Fruit fly (Drosophila melanogaster) whole organism, prepupa: ENCODE results near the gene dpp.

Source experiments
- CG10631 ChIP-seq: fragments of 200-800 bp; sonication (Bioruptor generic); optimal IDR thresholded peaks from 2 replicates; lab custom pipeline; 2016; ENCODE audit warnings: missing biosample characterization, missing genetic modification characterization
- CG11294 ChIP-seq: fragments of 200-800 bp; sonication (Bioruptor generic); IDR thresholded peaks from 2 replicates; pipeline ENCODE4 v1.3.6; 2022; ENCODE audit warnings: missing biosample characterization, missing genetic modification characterization
- CG11762 ChIP-seq: fragments of 200-800 bp; sonication (Bioruptor generic); optimal IDR thresholded peaks from 3 replicates; lab custom pipeline; 2016; ENCODE audit warnings: missing biosample characterization, missing genetic modification characterization; ENCODE audit not compliant: insufficient read depth
- CG15336 ChIP-seq: fragments of 200-800 bp; sonication (Bioruptor generic); IDR thresholded peaks from 2 replicates; pipeline ENCODE4 v1.3.6; 2022; ENCODE audit warnings: missing biosample characterization, missing genetic modification characterization
- CG16779 ChIP-seq: fragments of 200-800 bp; sonication (Bioruptor generic); optimal IDR thresholded peaks from 3 replicates; lab custom pipeline; 2017; ENCODE audit warnings: missing biosample characterization, mild to moderate bottlenecking, missing genetic modification characterization
- CG3032 ChIP-seq: fragments of 200-800 bp; optimal IDR thresholded peaks from 2 replicates; lab custom pipeline; 2019; ENCODE audit warnings: missing biosample characterization, mild to moderate bottlenecking, missing genetic modification characterization, moderate library complexity
- CG31627 ChIP-seq: fragments of 200-800 bp; sonication (Bioruptor generic); optimal IDR thresholded peaks from 3 replicates; lab custom pipeline; 2016; ENCODE audit warnings: missing biosample characterization, missing genetic modification characterization
- CG6163 ChIP-seq: fragments of 200-800 bp; sonication (Bioruptor generic); IDR thresholded peaks from 3 replicates; pipeline ENCODE4 v1.3.6; 2022; ENCODE audit warnings: missing biosample characterization, missing genetic modification characterization
- CG6276 ChIP-seq: fragments of 200-800 bp; sonication (Bioruptor generic); optimal IDR thresholded peaks from 2 replicates; lab custom pipeline; 2017; ENCODE audit warnings: missing biosample characterization, mild to moderate bottlenecking, missing genetic modification characterization
- CG7368 ChIP-seq: fragments of 200-800 bp; sonication (Bioruptor generic); optimal IDR thresholded peaks from 3 replicates; lab custom pipeline; 2016; ENCODE audit warnings: missing biosample characterization, missing genetic modification characterization
- CG8119 ChIP-seq: fragments of 200-800 bp; sonication (Bioruptor generic); IDR thresholded peaks from 3 replicates; pipeline ENCODE4 v1.3.6; 2022; ENCODE audit warnings: missing biosample characterization, missing genetic modification characterization
- Eip78C ChIP-seq: fragments of 200-800 bp; sonication (Bioruptor generic); peaks from one replicate; lab custom pipeline; 2016; ENCODE audit warnings: missing biosample characterization, missing genetic modification characterization
- Eip93F ChIP-seq: fragments of 200-800 bp; sonication (Bioruptor generic); optimal IDR thresholded peaks from 2 replicates; lab custom pipeline; 2016; ENCODE audit warnings: missing biosample characterization, mild to moderate bottlenecking, missing genetic modification characterization
- Ets96B ChIP-seq: fragments of 200-800 bp; optimal IDR thresholded peaks from 2 replicates; lab custom pipeline; 2019; ENCODE audit warnings: missing biosample characterization, mild to moderate bottlenecking, missing genetic modification characterization, moderate library complexity
- Hr39 ChIP-seq: fragments of 200-800 bp; sonication (Bioruptor generic); optimal IDR thresholded peaks from 2 replicates; lab custom pipeline; 2016; ENCODE audit warnings: missing biosample characterization, missing genetic modification characterization
- Met ChIP-seq: fragments of 200-800 bp; sonication (Bioruptor generic); optimal IDR thresholded peaks from 3 replicates; lab custom pipeline; 2016; ENCODE audit warnings: missing biosample characterization, missing genetic modification characterization
- OdsH ChIP-seq: fragments of 200-800 bp; sonication (Bioruptor generic); optimal IDR thresholded peaks from 3 replicates; lab custom pipeline; 2016; ENCODE audit warnings: missing biosample characterization, missing genetic modification characterization
- Smox ChIP-seq: fragments of 200-800 bp; sonication (Bioruptor generic); optimal IDR thresholded peaks from 3 replicates; lab custom pipeline; 2016; ENCODE audit warnings: missing biosample characterization, missing genetic modification characterization
- Sox102F ChIP-seq: fragments of 200-800 bp; sonication (Bioruptor generic); optimal IDR thresholded peaks from 2 replicates; lab custom pipeline; 2016; ENCODE audit warnings: missing biosample characterization, mild to moderate bottlenecking, missing genetic modification characterization
- Sox15 ChIP-seq: fragments of 200-800 bp; sonication (Bioruptor generic); optimal IDR thresholded peaks from 3 replicates; lab custom pipeline; 2016; ENCODE audit warnings: missing biosample characterization, missing genetic modification characterization
- achi ChIP-seq: fragments of 200-800 bp; sonication (Bioruptor generic); optimal IDR thresholded peaks from 3 replicates; lab custom pipeline; 2016; ENCODE audit warnings: missing biosample characterization, missing genetic modification characterization
- cyc ChIP-seq: fragments of 200-800 bp; sonication (Bioruptor generic); optimal IDR thresholded peaks from 3 replicates; lab custom pipeline; 2016; ENCODE audit warnings: missing biosample characterization, missing genetic modification characterization
- dac ChIP-seq: fragments of 200-800 bp; sonication (Bioruptor generic); optimal IDR thresholded peaks from 2 replicates; lab custom pipeline; 2017; ENCODE audit warnings: missing biosample characterization, mild to moderate bottlenecking, missing genetic modification characterization
- fkh ChIP-seq: fragments of 200-800 bp; sonication (Bioruptor generic); optimal IDR thresholded peaks from 3 replicates; lab custom pipeline; 2017; ENCODE audit warnings: missing biosample characterization, mild to moderate bottlenecking, missing genetic modification characterization, moderate library complexity
- lz ChIP-seq: fragments of 200-800 bp; sonication (Bioruptor generic); optimal IDR thresholded peaks from 3 replicates; lab custom pipeline; 2016; ENCODE audit warnings: missing biosample characterization, missing genetic modification characterization
- pdm3 ChIP-seq: fragments of 200-800 bp; sonication (Bioruptor generic); optimal IDR thresholded peaks from 3 replicates; lab custom pipeline; 2016; ENCODE audit warnings: missing biosample characterization, missing genetic modification characterization
- svp ChIP-seq: fragments of 200-800 bp; sonication (Bioruptor generic); peaks from one replicate; lab custom pipeline; 2016; ENCODE audit warnings: missing biosample characterization, missing genetic modification characterization
- topi ChIP-seq: fragments of 200-800 bp; sonication (Bioruptor generic); optimal IDR thresholded peaks from 3 replicates; lab custom pipeline; 2016; ENCODE audit warnings: missing biosample characterization, missing genetic modification characterization

The dpp gene

dm6 chr2L:2492692-2493626 lies 64.8 kb downstream of the dpp start, which contains the start of gene oaf (continued):
- peak; percentile 50 for TF ChIP-seq OdsH (GFP tag; lab: Kevin White, UChicago)
- TF ChIP-seq CG8119 (GFP tag; lab: Robert Waterston, UW), result peak; percentile 53; the same call in 2 of the 3 replicates
- peak; percentile 29 for TF ChIP-seq Met
- TF ChIP-seq Eip93F (GFP tag; lab: Kevin White, UChicago), result peak; percentile 54
- TF ChIP-seq Hr39, result peak; percentile 32
- TF ChIP-seq svp (GFP tag; lab: Kevin White, UChicago), result peak; percentile 65
- TF ChIP-seq lz (GFP tag; lab: Kevin White, UChicago), result peak; percentile 57
- TF ChIP-seq Sox15 (GFP tag; lab: Kevin White, UChicago), result peak; percentile 16
- TF ChIP-seq Ets96B (tag; lab: Kevin White, UChicago), result peak; percentile 26
- peak; percentile 48 for TF ChIP-seq dac
- TF ChIP-seq CG3032 (tag; lab: Kevin White, UChicago), result peak; percentile 45
- no peak for TF ChIP-seq fkh
- TF ChIP-seq, all 60 proteins: peak for 34

dm6 chr2L:2494515-2495098 lies 66.4 kb downstream of the dpp start:
- TF ChIP-seq Sox15 (GFP tag; lab: Kevin White, UChicago) (no peak), CG6163 (GFP tag; lab: Robert Waterston, UW) (peak; percentile 47; the same call in 1 of the 3 replicates), CG10631 (GFP tag; lab: Kevin White, UChicago) (no peak), fkh (peak; percentile 75), topi (GFP tag; lab: Kevin White, UChicago) (peak; percentile 4), CG11294 (GFP tag; lab: Robert Waterston, UW) (no peak), svp (GFP tag; lab: Kevin White, UChicago) (peak; percentile 67), Met (peak; percentile 3), pdm3 (GFP tag; lab: Kevin White, UChicago) (peak; percentile 18), Hr39 (peak; percentile 25), Eip78C (GFP tag; lab: Kevin White, UChicago) (peak; percentile 64), cyc (no peak), achi (GFP tag; lab: Kevin White, UChicago) (peak; percentile 7)

- no peak for TF ChIP-seq CG15336
- TF ChIP-seq CG31627 (GFP tag; lab: Kevin White, UChicago), result no peak
- TF ChIP-seq CG6276 (GFP tag; lab: Kevin White, UChicago), result no peak
- no peak for TF ChIP-seq CG16779 (tag; lab: Kevin White, UChicago)
- no peak for TF ChIP-seq Smox (GFP tag; lab: Kevin White, UChicago)
- TF ChIP-seq Sox15 (GFP tag; lab: Kevin White, UChicago), result no peak
- no peak for TF ChIP-seq Met
- no peak for TF ChIP-seq Eip78C (GFP tag; lab: Kevin White, UChicago)
- TF ChIP-seq topi (GFP tag; lab: Kevin White, UChicago), result no peak
- TF ChIP-seq Sox102F (GFP tag; lab: Kevin White, UChicago), result no peak
- TF ChIP-seq CG11762 (GFP tag; lab: Kevin White, UChicago), result no peak
- no peak for TF ChIP-seq achi (GFP tag; lab: Kevin White, UChicago)
- no peak for TF ChIP-seq CG7368 (GFP tag; lab: Kevin White, UChicago)
These were observed 73.7 kb downstream of the dpp start for dm6 chr2L:2501823-2502222.
